Fruit fly (Drosophila melanogaster) whole organism: ENCODE measurements around the gene Prosalpha6.

Experiments used
- CG8478 ChIP-seq: fragments of >200 bp; optimal IDR thresholded peaks from 2 replicates; lab custom pipeline; 2018; ENCODE audit warnings: inconsistent platforms
- Dll ChIP-seq: fragments of >200 bp; optimal IDR thresholded peaks from 2 replicates; lab custom pipeline; 2017
- EcR ChIP-seq, 2 experiments: fragments of >200 bp; optimal IDR thresholded peaks; 2 replicates each; lab custom pipeline; 2017; ENCODE audit warnings: missing biosample characterization in 2 of 2, missing genetic modification characterization in 2 of 2, missing genetic modification reagents in 2 of 2
- pan ChIP-seq: fragments of >200 bp; optimal IDR thresholded peaks from 2 replicates; lab custom pipeline; 2017
- usp ChIP-seq: fragments of >200 bp; optimal IDR thresholded peaks from 2 replicates; lab custom pipeline; 2017; ENCODE audit warnings: missing biosample characterization, missing genetic modification characterization, mixed read lengths

DNA sequence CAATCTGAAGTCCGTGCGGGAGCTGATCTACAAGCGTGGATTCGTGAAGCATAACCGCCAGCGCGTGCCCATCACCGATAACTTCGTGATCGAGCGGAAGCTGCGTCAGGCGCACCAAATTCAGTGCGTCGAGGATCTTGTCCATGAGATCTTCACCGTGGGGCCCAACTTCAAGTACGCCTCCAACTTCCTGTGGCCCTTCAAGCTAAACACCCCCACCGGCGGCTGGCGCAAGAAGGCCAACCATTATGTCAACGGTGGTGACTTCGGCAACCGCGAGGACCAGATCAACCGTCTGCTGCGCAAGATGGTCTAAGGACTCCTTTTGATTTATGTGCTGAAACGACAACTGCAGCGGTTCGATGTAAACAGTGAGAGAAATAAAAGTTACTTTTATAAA lies 19.4 kb upstream of the Prosalpha6 start:
- TF ChIP-seq CG8478 (lab: Kevin White, UChicago), result no peak
- no peak for TF ChIP-seq pan (lab: Kevin White, UChicago)
- TF ChIP-seq usp (GFP tag; lab: Kevin White, UChicago), result no peak
- no peak for TF ChIP-seq EcR (GFP tag; optimal IDR thresholded peaks at IDR 0.05; lab: Kevin White, UChicago)
- no peak for TF ChIP-seq Dll
